Worm (Caenorhabditis elegans) whole organism, L4/young adult: Measurements from ENCODE around the gene mxl-3.

Source experiments
- W03F9.2 ChIP-seq: fragments of 150-350 bp; optimal IDR thresholded peaks from 2 replicates; lab custom pipeline; 2014; ENCODE audit warnings: missing biosample characterization, missing genetic modification characterization
- dao-5 ChIP-seq: sonication (generic microtip); optimal IDR thresholded peaks from 2 replicates; lab custom pipeline; 2016; ENCODE audit warnings: missing genotype, missing genetic modification characterization, moderate library complexity, missing compliant biosample characterization
- him-1 ChIP-seq: sonication (generic microtip); optimal IDR thresholded peaks from 2 replicates; lab custom pipeline; 2016; ENCODE audit warnings: missing genotype, missing genetic modification reagents, missing genetic modification characterization, missing compliant biosample characterization

The mxl-3 gene

ce11 chrX:13341853-13342252 lies 8.8 kb downstream of the mxl-3 start:
- TF ChIP-seq him-1 (tag; lab: Kevin White, UChicago) (no peak), dao-5 (no peak), W03F9.2 (no peak)

ce11 chrX:13340970-13341369 lies 9.6 kb downstream of the mxl-3 start:
- TF ChIP-seq W03F9.2 (no peak), dao-5 (no peak), him-1 (tag; lab: Kevin White, UChicago) (no peak)

- TF ChIP-seq dao-5 (no peak), him-1 (tag; lab: Kevin White, UChicago) (no peak), W03F9.2 (no peak)
Measured at ce11 chrX:13339029-13339626, 11.5 kb downstream of the mxl-3 start.

ce11 chrX:13337728-13338127 lies 12.9 kb downstream of the mxl-3 start, which contains the start of gene ptr-24:
Gene ptr-24, plus strand, starts transcription at chrX:13338028.
- no peak for TF ChIP-seq dao-5
- TF ChIP-seq W03F9.2, result no peak
- TF ChIP-seq him-1 (tag; lab: Kevin White, UChicago), result no peak

DNA sequence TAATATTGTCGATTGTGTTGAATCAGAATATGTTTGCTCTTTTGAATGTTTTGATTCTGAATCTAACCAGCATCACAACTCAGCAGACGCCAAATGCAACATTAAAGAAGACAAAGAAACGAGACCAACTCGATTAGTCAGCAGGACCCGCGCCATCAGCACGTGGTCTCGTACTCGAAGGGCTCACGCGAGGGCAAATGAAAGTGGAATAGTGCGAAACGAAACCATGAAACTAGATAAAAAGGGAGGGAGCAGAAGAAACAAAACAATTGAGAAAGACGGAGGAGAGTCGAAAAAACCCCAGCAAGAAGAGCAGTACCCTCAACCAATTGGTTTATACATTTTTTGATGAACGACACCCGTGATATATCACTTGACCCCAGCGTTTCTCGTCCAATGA lies 13.6 kb downstream of the mxl-3 start:
- TF ChIP-seq dao-5, result no peak
- no peak for TF ChIP-seq W03F9.2
- TF ChIP-seq him-1 (tag; lab: Kevin White, UChicago), result no peak

DNA sequence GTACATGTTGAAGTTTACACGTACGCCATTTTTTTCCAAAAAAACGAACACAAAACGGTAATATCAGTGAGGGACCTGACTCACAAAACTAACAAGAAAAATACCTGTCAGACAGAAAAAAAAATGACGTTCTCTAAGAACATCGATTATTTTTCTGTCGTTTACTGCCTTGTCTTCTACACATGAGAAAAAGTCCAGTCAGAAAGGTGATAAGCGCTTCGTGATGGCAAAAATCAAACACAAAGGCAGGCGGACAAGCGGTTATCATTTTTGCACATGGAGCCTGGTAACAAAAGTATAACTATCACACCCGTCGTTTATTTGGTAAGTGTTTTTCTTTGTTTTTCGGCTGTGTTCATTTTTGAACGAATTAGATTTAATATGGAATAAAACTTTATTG lies 16.8 kb downstream of the mxl-3 start, which contains the start of gene F46G10.4:
TSS of gene F46G10.4 (plus strand) at position 212 of the 400 bp plus-strand sequence.
- TF ChIP-seq W03F9.2 (peak; percentile 13), him-1 (tag; lab: Kevin White, UChicago) (no peak), dao-5 (no peak)

DNA sequence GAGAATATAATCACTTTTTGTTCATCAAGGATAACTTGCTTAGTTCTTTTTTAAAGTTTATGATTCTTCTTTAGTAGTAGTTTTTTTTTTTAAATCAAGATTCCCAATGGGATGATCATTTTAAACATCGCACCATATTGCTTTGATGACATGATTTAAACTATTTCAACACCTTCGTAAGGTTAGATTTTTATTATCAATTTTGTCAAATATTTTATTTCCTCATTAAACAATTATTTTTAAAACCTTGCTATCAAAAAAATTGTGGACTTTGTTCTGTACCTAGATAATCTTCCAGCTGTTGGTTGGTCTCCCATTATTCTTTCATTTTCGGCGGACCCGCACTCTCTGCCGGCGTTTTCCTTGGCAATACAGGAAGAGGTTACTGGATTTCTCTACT lies 19.2 kb downstream of the mxl-3 start, which contains the start of gene sir-2.3:
TSS of gene sir-2.3 (plus strand) at position 301 of the 400 bp plus-strand sequence.
- no peak for TF ChIP-seq him-1 (tag; lab: Kevin White, UChicago)

DNA sequence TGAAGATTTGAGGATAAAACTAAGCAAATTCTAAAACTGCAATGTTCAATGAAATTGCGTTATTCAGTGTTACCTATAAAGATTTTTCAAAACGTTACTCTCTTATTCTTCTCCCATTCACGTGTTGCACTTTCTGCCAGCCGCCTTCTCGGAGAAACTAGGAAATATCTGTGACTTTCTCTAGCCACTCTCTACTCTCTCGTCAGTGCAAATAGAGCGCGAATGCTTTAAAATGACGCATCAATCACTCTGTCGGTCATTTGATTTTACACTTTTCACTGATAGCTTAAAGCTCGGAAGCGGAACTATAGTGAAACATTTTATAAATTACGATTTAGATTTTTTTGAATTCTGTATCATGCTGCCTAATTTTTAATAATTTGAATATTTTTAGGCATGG lies 21.7 kb downstream of the mxl-3 start:
- TF ChIP-seq him-1 (tag; lab: Kevin White, UChicago), result no peak
- no peak for TF ChIP-seq dao-5
- peak; percentile 63 for TF ChIP-seq W03F9.2

DNA sequence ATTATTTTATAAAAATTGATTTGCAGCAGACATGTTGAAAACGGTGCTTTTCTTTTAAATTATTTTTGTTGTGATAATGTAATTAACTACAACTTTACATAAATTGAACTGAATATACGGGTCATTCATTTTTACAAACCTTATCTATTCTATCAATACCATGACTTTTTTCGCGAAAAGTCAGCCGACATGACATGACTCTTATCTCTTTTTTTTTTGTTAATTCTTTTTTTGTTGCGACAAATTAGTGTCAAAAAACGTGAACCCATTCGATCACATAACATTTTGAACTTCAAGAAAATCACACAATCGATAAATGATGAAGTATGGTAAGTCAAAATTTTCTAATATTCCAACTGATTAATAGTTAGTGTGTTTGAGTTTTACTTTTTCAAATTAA lies 22.6 kb downstream of the mxl-3 start, which contains the start of gene sir-2.2:
TSS of gene sir-2.2 (plus strand) at position 34 of the 400 bp plus-strand sequence.
- TF ChIP-seq W03F9.2 (no peak), dao-5 (no peak), him-1 (tag; lab: Kevin White, UChicago) (no peak)

- no peak for TF ChIP-seq him-1 (tag; lab: Kevin White, UChicago)
- no peak for TF ChIP-seq dao-5
- TF ChIP-seq W03F9.2, result no peak
Measured at ce11 chrX:13325039-13325438, 25.6 kb downstream of the mxl-3 start.

- TF ChIP-seq him-1 (tag; lab: Kevin White, UChicago), result no peak
- TF ChIP-seq dao-5, result no peak
- no peak for TF ChIP-seq W03F9.2
Measured at ce11 chrX:13324326-13324725, 26.3 kb downstream of the mxl-3 start.

ce11 chrX:13323697-13324096 lies 26.9 kb downstream of the mxl-3 start:
- no peak for TF ChIP-seq him-1 (tag; lab: Kevin White, UChicago)
- no peak for TF ChIP-seq dao-5
- no peak for TF ChIP-seq W03F9.2

DNA sequence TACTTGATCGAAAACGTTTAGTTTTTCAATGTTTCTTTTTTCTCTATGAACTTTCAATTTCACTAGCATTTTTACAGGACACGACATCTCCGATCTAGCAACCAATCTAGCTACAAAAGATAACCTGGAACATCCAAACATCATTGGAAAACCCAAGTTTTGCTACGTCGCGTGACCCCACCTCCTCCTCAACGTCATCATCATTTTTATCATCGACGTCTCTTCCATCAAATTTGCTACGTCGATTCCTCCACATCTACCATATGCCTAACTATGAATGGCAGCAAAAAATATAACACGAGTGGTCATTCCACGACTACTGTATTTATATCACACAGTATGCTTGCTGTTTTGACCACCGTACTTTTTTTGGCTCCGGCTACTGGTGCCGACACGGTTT lies 27.7 kb downstream of the mxl-3 start, which contains the start of gene F46G10.2:
TSS of gene F46G10.2 (plus strand) at position 78 of the 400 bp plus-strand sequence.
- no peak for TF ChIP-seq him-1 (tag; lab: Kevin White, UChicago)
- TF ChIP-seq dao-5, result no peak
- no peak for TF ChIP-seq W03F9.2

ce11 chrX:13320575-13320974 lies 30.0 kb downstream of the mxl-3 start:
- TF ChIP-seq him-1 (tag; lab: Kevin White, UChicago) (no peak), dao-5 (no peak), W03F9.2 (no peak)

DNA sequence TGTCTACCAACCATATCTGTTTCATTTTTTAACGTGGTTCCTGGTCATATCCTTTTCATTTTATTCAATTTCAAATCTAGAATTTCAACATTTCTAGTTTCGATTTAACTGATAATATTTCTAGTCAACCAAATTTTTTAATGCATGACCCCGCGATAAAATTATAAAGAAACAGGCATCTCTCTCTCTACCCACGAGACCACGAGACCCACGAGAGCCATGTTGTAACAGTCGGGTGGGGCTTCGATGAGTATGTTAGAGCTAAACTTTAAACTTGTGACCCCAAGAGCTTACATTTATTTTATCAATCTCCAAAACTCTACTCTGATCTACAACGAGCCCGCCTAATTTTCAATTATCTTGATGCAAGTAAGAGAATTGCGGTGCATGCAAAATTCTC lies 32.3 kb downstream of the mxl-3 start:
- TF ChIP-seq W03F9.2, result no peak
- TF ChIP-seq him-1 (tag; lab: Kevin White, UChicago), result no peak
- no peak for TF ChIP-seq dao-5

DNA sequence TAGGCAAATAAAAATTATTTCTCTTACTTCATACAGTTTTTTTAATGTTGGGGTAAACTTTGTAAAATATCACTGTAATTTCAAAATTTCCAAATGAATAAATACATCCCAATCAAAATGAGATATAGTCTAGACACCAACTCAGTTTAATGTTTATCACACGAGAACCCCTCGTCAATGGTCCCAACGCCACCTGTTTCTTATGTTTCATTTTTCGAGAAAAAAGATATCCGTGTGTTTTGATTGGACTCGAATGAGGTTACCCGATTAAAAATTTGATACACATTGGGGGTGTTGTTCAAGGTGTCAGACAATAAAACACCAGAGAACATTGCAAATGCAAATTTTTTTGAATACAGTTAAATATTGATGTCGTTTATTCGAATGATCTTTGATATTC lies 33.1 kb downstream of the mxl-3 start:
- TF ChIP-seq dao-5 (no peak), him-1 (tag; lab: Kevin White, UChicago) (no peak), W03F9.2 (no peak)
